Worm (Caenorhabditis elegans): ENCODE results near the gene C06H2.7.
A peak's percentile ranks its signal among the peaks of the same experiment; 100 is the strongest.

Gene C06H2.7

DNA sequence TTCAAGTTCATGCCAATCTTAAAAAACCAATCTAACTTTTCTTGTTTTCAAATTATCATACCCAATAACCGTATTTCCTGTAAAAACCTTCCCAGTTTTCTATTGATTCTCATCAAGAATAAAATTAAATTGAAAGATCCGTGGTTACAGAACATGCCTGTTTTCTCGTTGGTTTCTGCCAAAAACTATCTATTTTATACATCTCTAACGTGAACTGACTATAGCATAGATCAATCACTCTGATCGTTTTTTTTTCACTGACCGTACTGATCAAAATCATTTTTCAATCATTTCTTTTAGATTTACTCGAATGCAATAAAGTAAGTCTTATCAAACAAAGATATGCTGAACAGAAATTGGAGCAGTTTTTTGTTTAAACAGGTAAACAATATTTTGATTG lies 19.7 kb downstream of the C06H2.7 start, which contains the start of gene C06H2.2:
C06H2.2 (plus strand) TSS at position 301 of the 400 bp plus-strand sequence.
- no peak for TF ChIP-seq nhr-23 (tag; optimal IDR thresholded peaks at IDR 0.05)
- TF ChIP-seq alr-1 (tag; optimal IDR thresholded peaks at IDR 0.05), result no peak
- TF ChIP-seq blmp-1 (tag; optimal IDR thresholded peaks at IDR 0.05; ENCODE audit: insufficient read depth), result no peak
- TF ChIP-seq skn-1 (tag; optimal IDR thresholded peaks at IDR 0.05), result no peak
- no peak for TF ChIP-seq elt-1 (tag; optimal IDR thresholded peaks at IDR 0.05)
- no peak for TF ChIP-seq R02D3.7 (tag; optimal IDR thresholded peaks at IDR 0.05)
- TF ChIP-seq sma-3 (GFP tag; optimal IDR thresholded peaks at IDR 0.05), result no peak
- TF ChIP-seq crh-2 (tag; optimal IDR thresholded peaks at IDR 0.05), result no peak
- no peak for TF ChIP-seq Y55F3AM.14 (GFP tag; optimal IDR thresholded peaks at IDR 0.05)
- no peak for TF ChIP-seq lin-11 (tag; optimal IDR thresholded peaks at IDR 0.05)
- TF ChIP-seq lsy-2 (tag; optimal IDR thresholded peaks at IDR 0.05), result no peak
- TF ChIP-seq lin-13 (GFP tag; optimal IDR thresholded peaks at IDR 0.05), result no peak

DNA sequence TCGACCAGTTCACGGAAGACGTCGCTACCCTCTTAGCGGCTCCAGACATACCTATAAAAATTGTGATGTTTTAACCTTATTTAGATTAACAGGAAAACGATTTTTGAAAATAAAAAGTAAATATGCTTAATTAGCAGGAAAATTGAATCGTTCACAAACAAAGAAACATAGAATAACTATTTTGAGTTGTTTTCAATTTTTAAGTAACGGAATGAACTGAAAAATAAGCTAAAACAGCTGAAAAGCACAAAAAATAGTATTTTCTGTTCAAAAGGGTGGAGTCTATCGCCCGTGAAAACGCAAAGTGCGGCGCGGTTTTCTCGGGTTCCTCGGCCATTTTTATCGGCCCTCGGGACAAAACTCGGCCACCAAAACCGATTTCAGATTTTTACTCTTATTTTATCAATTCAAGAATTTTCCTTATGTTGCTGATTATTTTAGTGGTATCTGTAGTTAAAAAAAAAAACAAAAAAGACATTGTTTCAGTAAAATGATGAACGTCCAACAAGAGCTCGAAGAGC lies 20.7 kb downstream of the C06H2.7 start, which contains the start of the genes atp-5 and lmtr-3:
atp-5 (minus strand) TSS at position 51 of the 521 bp plus-strand sequence.
lmtr-3 (plus strand) TSS at position 370 of the 521 bp plus-strand sequence.
- TF ChIP-seq nhr-23 (tag; optimal IDR thresholded peaks at IDR 0.05) (no peak), blmp-1 (tag; optimal IDR thresholded peaks at IDR 0.05; ENCODE audit: insufficient read depth) (no peak), alr-1 (tag; optimal IDR thresholded peaks at IDR 0.05) (no peak), C34F6.9 (tag; optimal IDR thresholded peaks at IDR 0.05) (peak; percentile 89), aly-2 (tag; optimal IDR thresholded peaks at IDR 0.05) (no peak), sem-4 (tag; optimal IDR thresholded peaks at IDR 0.05) (peak; percentile 2), elt-3 (tag; optimal IDR thresholded peaks at IDR 0.05) (no peak), unc-39 (tag; optimal IDR thresholded peaks at IDR 0.05) (no peak), ZK546.5 (tag; optimal IDR thresholded peaks at IDR 0.05) (no peak), unc-55 (GFP tag; optimal IDR thresholded peaks at IDR 0.05) (peak; percentile 89), elt-1 (tag; optimal IDR thresholded peaks at IDR 0.05) (no peak), unc-62 (GFP tag; optimal IDR thresholded peaks at IDR 0.05) (no peak), sma-9 (GFP tag; optimal IDR thresholded peaks at IDR 0.05) (peak; percentile 72), sma-9 (tag; optimal IDR thresholded peaks at IDR 0.05) (no peak), Y55F3AM.14 (GFP tag; optimal IDR thresholded peaks at IDR 0.05) (no peak), R02D3.7 (tag; optimal IDR thresholded peaks at IDR 0.05) (no peak), ztf-11 (tag; optimal IDR thresholded peaks at IDR 0.05) (no peak), skn-1 (tag; optimal IDR thresholded peaks at IDR 0.05) (no peak), mbf-1 (tag; optimal IDR thresholded peaks at IDR 0.05) (no peak), fos-1 (tag; optimal IDR thresholded peaks at IDR 0.05) (peak; percentile 62), egl-27 (tag; optimal IDR thresholded peaks at IDR 0.05) (no peak), nhr-237 (tag; optimal IDR thresholded peaks at IDR 0.05) (no peak), F13H6.1 (tag; optimal IDR thresholded peaks at IDR 0.05) (peak; percentile 75), crh-2 (tag; optimal IDR thresholded peaks at IDR 0.05) (peak; percentile 67), nhr-10 (tag; optimal IDR thresholded peaks at IDR 0.05) (no peak), mdl-1 (tag; optimal IDR thresholded peaks at IDR 0.05) (no peak), ceh-82 (tag; optimal IDR thresholded peaks at IDR 0.05) (no peak), snpc-4 (tag; optimal IDR thresholded peaks at IDR 0.05) (no peak), lin-13 (GFP tag; optimal IDR thresholded peaks at IDR 0.05) (peak; percentile 68), peb-1 (tag; optimal IDR thresholded peaks at IDR 0.05) (no peak), nhr-129 (tag; optimal IDR thresholded peaks at IDR 0.05) (peak; percentile 67), nhr-6 (tag; optimal IDR thresholded peaks at IDR 0.05) (no peak), ztf-4 (tag; optimal IDR thresholded peaks at IDR 0.05) (no peak), nhr-77 (tag; optimal IDR thresholded peaks at IDR 0.05) (no peak), ceh-16 (tag; optimal IDR thresholded peaks at IDR 0.05) (no peak), gmeb-1 (tag; optimal IDR thresholded peaks at IDR 0.05) (peak; percentile 68), sma-3 (GFP tag; optimal IDR thresholded peaks at IDR 0.05) (peak; percentile 65), ztf-1 (GFP tag; conservative IDR thresholded peaks at IDR 0.05) (no peak), dmd-4 (tag; optimal IDR thresholded peaks at IDR 0.05) (no peak), nhr-25 (tag; optimal IDR thresholded peaks at IDR 0.05) (peak; percentile 65), ama-1 (optimal IDR thresholded peaks at IDR 0.05) (no peak), nhr-12 (tag; optimal IDR thresholded peaks at IDR 0.05) (no peak), lsy-2 (tag; optimal IDR thresholded peaks at IDR 0.05) (peak; percentile 30 to 79), nhr-11 (tag; optimal IDR thresholded peaks at IDR 0.05) (no peak), nhr-21 (tag; optimal IDR thresholded peaks at IDR 0.05) (no peak), lin-11 (tag; optimal IDR thresholded peaks at IDR 0.05) (peak; percentile 72), mab-5 (tag; optimal IDR thresholded peaks at IDR 0.05) (no peak), zag-1 (tag; optimal IDR thresholded peaks at IDR 0.05) (no peak), lin-39 (tag; optimal IDR thresholded peaks at IDR 0.05) (no peak)

All from whole organism, L2 larva.